Worm (Caenorhabditis elegans) whole organism, midembryonic: ENCODE results near the gene D2023.6.

ENCODE experiments used
- flt-1 ChIP-seq: fragments of 200-800 bp; sonication (Bioruptor generic); IDR thresholded peaks from 2 replicates; pipeline ENCODE4 v1.3.6; 2022; ENCODE audit warnings: missing genetic modification characterization, missing compliant biosample characterization
- med-1 ChIP-seq: sonication (generic microtip); optimal IDR thresholded peaks from 2 replicates; lab custom pipeline; 2017; ENCODE audit warnings: missing genetic modification characterization, mild to moderate bottlenecking, missing compliant biosample characterization, antibody characterized with exemption, missing genetic modification reagents; ENCODE audit not compliant: insufficient read depth
- ref-1 ChIP-seq: fragments of 200-800 bp; sonication (Bioruptor generic); conservative IDR thresholded peaks from 2 replicates; pipeline ENCODE4 v1.3.6; 2022; ENCODE audit warnings: missing genetic modification reagents, missing genetic modification characterization, missing compliant biosample characterization

- TF ChIP-seq med-1 (no peak), flt-1 (GFP tag; lab: Robert Waterston, UW) (no peak), ref-1 (no peak)
Observed at ce11 chrV:11819451-11819850, 7.7 kb upstream of the D2023.6 start.
